Worm (Caenorhabditis elegans) whole organism, L4 larva: ENCODE data around the gene ykt-6.

ENCODE experiments used
- D1046.2 ChIP-seq: fragments of 200-800 bp; sonication (Bioruptor generic); IDR thresholded peaks from 2 replicates; pipeline ENCODE4 v1.3.6; 2022; ENCODE audit warnings: missing genetic modification characterization, missing compliant biosample characterization
- F44E2.7 ChIP-seq: fragments of 200-800 bp; sonication (Bioruptor generic); IDR thresholded peaks from 2 replicates; pipeline ENCODE4 v2.1.2; 2022; ENCODE audit warnings: missing genetic modification characterization, missing compliant biosample characterization
- R02D3.7 ChIP-seq: fragments of 150-350 bp; sonication (generic microtip); optimal IDR thresholded peaks from 3 replicates; lab custom pipeline; 2014; ENCODE audit warnings: missing biosample characterization, missing genetic modification characterization
- T20F7.1 ChIP-seq: fragments of 200-800 bp; sonication (Bioruptor generic); optimal IDR thresholded peaks from 2 replicates; lab custom pipeline; 2018; ENCODE audit warnings: mild to moderate bottlenecking, missing genetic modification characterization, missing compliant biosample characterization
- T26A8.4 ChIP-seq: fragments of 200-800 bp; sonication (Bioruptor generic); IDR thresholded peaks from 2 replicates; pipeline ENCODE4 v1.3.6; 2022; ENCODE audit warnings: missing genetic modification characterization, missing compliant biosample characterization
- Y105C5A.15 ChIP-seq: fragments of 200-800 bp; sonication (Bioruptor generic); IDR thresholded peaks from 2 replicates; pipeline ENCODE4 v1.3.6; 2022; ENCODE audit warnings: missing genetic modification characterization, missing compliant biosample characterization
- ZK546.5 ChIP-seq, 2 experiments: sonication (generic microtip); optimal IDR thresholded peaks; 2 replicates each; lab custom pipeline; 2017; ENCODE audit warnings: missing biosample characterization in 2 of 2, missing genetic modification characterization in 2 of 2
- attf-4 ChIP-seq: sonication (generic microtip); optimal IDR thresholded peaks from 3 replicates; lab custom pipeline; 2017; ENCODE audit warnings: missing biosample characterization, missing genetic modification characterization
- ceh-62 ChIP-seq: sonication (generic microtip); optimal IDR thresholded peaks from 2 replicates; lab custom pipeline; 2017; ENCODE audit warnings: missing biosample characterization, missing genetic modification characterization
- ces-1 ChIP-seq: fragments of 150-350 bp; sonication (generic microtip); optimal IDR thresholded peaks from 4 replicates; lab custom pipeline; 2014; ENCODE audit warnings: missing biosample characterization, missing genetic modification reagents, missing genetic modification characterization
- cey-2 ChIP-seq: sonication (generic microtip); optimal IDR thresholded peaks from 3 replicates; lab custom pipeline; 2017; ENCODE audit warnings: missing genetic modification characterization, mild to moderate bottlenecking, missing compliant biosample characterization, antibody characterized with exemption, borderline replicate concordance; ENCODE audit not compliant: insufficient read depth
- ctbp-1 ChIP-seq: fragments of 200-800 bp; sonication (Bioruptor generic); IDR thresholded peaks from 2 replicates; pipeline ENCODE4 v1.3.6; 2022; ENCODE audit warnings: missing genetic modification reagents, missing genetic modification characterization, missing compliant biosample characterization
- daf-12 ChIP-seq: fragments of 150-350 bp; optimal IDR thresholded peaks from 2 replicates; lab custom pipeline; 2014; ENCODE audit warnings: missing biosample characterization, missing genetic modification reagents, missing genetic modification characterization
- daf-16 ChIP-seq, 3 experiments: sonication (generic microtip); optimal IDR thresholded peaks; 2 replicates each; lab custom pipeline; 2016 to 2017; ENCODE audit warnings: missing genetic modification characterization in 3 of 3, missing genetic modification reagents in 3 of 3, mild to moderate bottlenecking in 2 of 3, missing compliant biosample characterization in 2 of 3, missing biosample characterization in 1 of 3, moderate library complexity in 1 of 3
- daf-19 ChIP-seq: fragments of 200-800 bp; sonication (Bioruptor generic); conservative IDR thresholded peaks from 2 replicates; pipeline ENCODE4 v1.3.6; 2022; ENCODE audit warnings: missing genetic modification characterization, missing compliant biosample characterization
- dmd-8 ChIP-seq: fragments of 200-800 bp; sonication (Bioruptor generic); IDR thresholded peaks from 2 replicates; pipeline ENCODE4 v1.3.6; 2022; ENCODE audit warnings: missing genetic modification characterization, missing compliant biosample characterization
- dmd-9 ChIP-seq: fragments of 200-800 bp; sonication (Bioruptor generic); IDR thresholded peaks from 2 replicates; pipeline ENCODE4 v1.3.6; 2022; ENCODE audit warnings: missing genetic modification reagents, missing genetic modification characterization, missing compliant biosample characterization
- dpl-1 ChIP-seq: fragments of 150-350 bp; optimal IDR thresholded peaks from 2 replicates; lab custom pipeline; 2014; ENCODE audit warnings: missing biosample characterization, missing genetic modification reagents, missing genetic modification characterization
- dve-1 ChIP-seq: sonication (generic microtip); optimal IDR thresholded peaks from 2 replicates; lab custom pipeline; 2017; ENCODE audit warnings: antibody characterized with exemption, mild to moderate bottlenecking, missing genetic modification characterization, missing compliant biosample characterization; ENCODE audit not compliant: insufficient read depth
- egl-27 ChIP-seq: sonication (generic microtip); optimal IDR thresholded peaks from 3 replicates; lab custom pipeline; 2017; ENCODE audit warnings: missing biosample characterization, missing genetic modification reagents, missing genetic modification characterization
- fkh-10 ChIP-seq: fragments of 150-350 bp; optimal IDR thresholded peaks from 2 replicates; lab custom pipeline; 2014; ENCODE audit warnings: missing biosample characterization, missing genetic modification reagents, missing genetic modification characterization
- fos-1 ChIP-seq: fragments of 150-350 bp; optimal IDR thresholded peaks from 2 replicates; lab custom pipeline; 2014; ENCODE audit warnings: missing biosample characterization, missing genetic modification characterization
- hlh-11 ChIP-seq: fragments of 200-800 bp; sonication (Bioruptor generic); optimal IDR thresholded peaks from 2 replicates; lab custom pipeline; 2018; ENCODE audit warnings: mild to moderate bottlenecking, missing genetic modification characterization, missing compliant biosample characterization
- hlh-30 ChIP-seq: sonication (generic microtip); optimal IDR thresholded peaks from 2 replicates; lab custom pipeline; 2017; ENCODE audit warnings: antibody characterized with exemption, mild to moderate bottlenecking, missing genetic modification characterization, missing compliant biosample characterization; ENCODE audit not compliant: insufficient read depth
- jun-1 ChIP-seq: fragments of 150-350 bp; optimal IDR thresholded peaks from 2 replicates; lab custom pipeline; 2014; ENCODE audit warnings: missing biosample characterization, missing genetic modification reagents, missing genetic modification characterization
- lin-15B ChIP-seq: fragments of 150-350 bp; sonication (generic microtip); optimal IDR thresholded peaks from 3 replicates; lab custom pipeline; 2014; ENCODE audit warnings: missing biosample characterization, missing genetic modification characterization
- madf-5 ChIP-seq, 2 experiments: fragments of 200-800 bp; sonication (Bioruptor generic); IDR thresholded peaks; 2 replicates each; pipeline ENCODE4 v1.3.6; 2022; ENCODE audit warnings: missing compliant biosample characterization in 2 of 2, missing genetic modification characterization in 2 of 2
- madf-9 ChIP-seq: fragments of 200-800 bp; sonication (Bioruptor generic); conservative IDR thresholded peaks from 2 replicates; pipeline ENCODE4 v1.3.6; 2022; ENCODE audit warnings: missing genetic modification reagents, missing genetic modification characterization, missing compliant biosample characterization
- mdt-29 ChIP-seq: fragments of 200-800 bp; sonication (Bioruptor generic); IDR thresholded peaks from 2 replicates; pipeline ENCODE4 v1.3.6; 2022; ENCODE audit warnings: missing genetic modification reagents, missing genetic modification characterization, missing compliant biosample characterization
- mxl-2 ChIP-seq: fragments of 200-800 bp; sonication (Bioruptor generic); conservative IDR thresholded peaks from 2 replicates; pipeline ENCODE4 v1.3.6; 2022; ENCODE audit warnings: missing genetic modification reagents, missing genetic modification characterization, missing compliant biosample characterization
- mxl-3 ChIP-seq: fragments of 200-800 bp; sonication (Bioruptor generic); optimal IDR thresholded peaks from 2 replicates; lab custom pipeline; 2018; ENCODE audit warnings: mild to moderate bottlenecking, missing genetic modification characterization, missing compliant biosample characterization
- nhr-25 ChIP-seq: sonication (generic microtip); optimal IDR thresholded peaks from 2 replicates; lab custom pipeline; 2017; ENCODE audit warnings: missing genetic modification characterization, mild to moderate bottlenecking, missing compliant biosample characterization, antibody characterized with exemption, moderate library complexity, borderline replicate concordance; ENCODE audit not compliant: insufficient read depth
- nhr-28 ChIP-seq: fragments of 150-350 bp; optimal IDR thresholded peaks from 2 replicates; lab custom pipeline; 2014; ENCODE audit warnings: missing biosample characterization, missing genetic modification characterization
- nhr-41 ChIP-seq: fragments of 200-800 bp; sonication (Bioruptor generic); IDR thresholded peaks from 2 replicates; pipeline ENCODE4 v1.3.6; 2022; ENCODE audit warnings: missing genetic modification reagents, missing genetic modification characterization, missing compliant biosample characterization
- nhr-6 ChIP-seq: fragments of 150-350 bp; optimal IDR thresholded peaks from 2 replicates; lab custom pipeline; 2014; ENCODE audit warnings: missing biosample characterization, missing genetic modification characterization
- nhr-76 ChIP-seq: fragments of 150-350 bp; optimal IDR thresholded peaks from 2 replicates; lab custom pipeline; 2014; ENCODE audit warnings: missing biosample characterization, missing genetic modification characterization
- pha-4 ChIP-seq, 2 experiments: fragments of 150-350 bp in 1 of 2; fragments of 200-800 bp in 1 of 2; sonication (Bioruptor generic) in 1 of 2; IDR thresholded peaks in 1 of 2; optimal IDR thresholded peaks in 1 of 2; 2 replicates each; pipeline versions ENCODE4 v1.3.6 to Lab custom; 2014 to 2022; ENCODE audit warnings: missing genetic modification characterization in 2 of 2, missing genetic modification reagents in 2 of 2, missing biosample characterization in 1 of 2, missing compliant biosample characterization in 1 of 2
- rbr-2 ChIP-seq: sonication (generic microtip); optimal IDR thresholded peaks from 2 replicates; lab custom pipeline; 2016; ENCODE audit warnings: missing genotype, missing genetic modification characterization, missing compliant biosample characterization
- saeg-2 ChIP-seq: fragments of 200-800 bp; sonication (Bioruptor generic); IDR thresholded peaks from 2 replicates; pipeline ENCODE4 v1.3.6; 2022; ENCODE audit warnings: missing genetic modification reagents, missing genetic modification characterization, missing compliant biosample characterization
- sdz-12 ChIP-seq: fragments of 200-800 bp; sonication (Bioruptor generic); optimal IDR thresholded peaks from 2 replicates; lab custom pipeline; 2018; ENCODE audit warnings: mild to moderate bottlenecking, missing genetic modification characterization, missing compliant biosample characterization
- set-16 ChIP-seq: fragments of 200-800 bp; sonication (Bioruptor generic); IDR thresholded peaks from 2 replicates; pipeline ENCODE4 v1.3.6; 2022; ENCODE audit warnings: missing genetic modification reagents, missing genetic modification characterization, missing compliant biosample characterization
- snpc-1.2 ChIP-seq: fragments of 200-800 bp; sonication (Bioruptor generic); IDR thresholded peaks from 2 replicates; pipeline ENCODE4 v1.3.6; 2022; ENCODE audit warnings: missing genetic modification reagents, missing genetic modification characterization, missing compliant biosample characterization
- spr-1 ChIP-seq: sonication (generic microtip); optimal IDR thresholded peaks from 2 replicates; lab custom pipeline; 2016; ENCODE audit warnings: mild to moderate bottlenecking, missing genetic modification characterization, missing compliant biosample characterization
- spr-3 ChIP-seq: fragments of 200-800 bp; sonication (Bioruptor generic); optimal IDR thresholded peaks from 2 replicates; lab custom pipeline; 2018; ENCODE audit warnings: mild to moderate bottlenecking, missing genetic modification characterization, missing compliant biosample characterization
- unc-130 ChIP-seq: sonication (generic microtip); optimal IDR thresholded peaks from 2 replicates; lab custom pipeline; 2016; ENCODE audit warnings: missing genetic modification reagents, missing genetic modification characterization, missing compliant biosample characterization
- vab-7 ChIP-seq: fragments of 200-800 bp; sonication (Bioruptor generic); IDR thresholded peaks from 2 replicates; pipeline ENCODE4 v1.3.6; 2022; ENCODE audit warnings: missing genetic modification reagents, missing genetic modification characterization, missing compliant biosample characterization
- zfp-2 ChIP-seq: sonication (generic microtip); optimal IDR thresholded peaks from 2 replicates; lab custom pipeline; 2016; ENCODE audit warnings: mild to moderate bottlenecking, missing genetic modification characterization, missing compliant biosample characterization
- zfp-3 ChIP-seq: fragments of 200-800 bp; sonication (Bioruptor generic); conservative IDR thresholded peaks from 2 replicates; pipeline ENCODE4 v1.3.6; 2022; ENCODE audit warnings: missing genetic modification reagents, missing genetic modification characterization, missing compliant biosample characterization
- ztf-7 ChIP-seq: fragments of 150-350 bp; optimal IDR thresholded peaks from 2 replicates; lab custom pipeline; 2014; ENCODE audit warnings: missing biosample characterization, missing genetic modification characterization

The ykt-6 gene

DNA sequence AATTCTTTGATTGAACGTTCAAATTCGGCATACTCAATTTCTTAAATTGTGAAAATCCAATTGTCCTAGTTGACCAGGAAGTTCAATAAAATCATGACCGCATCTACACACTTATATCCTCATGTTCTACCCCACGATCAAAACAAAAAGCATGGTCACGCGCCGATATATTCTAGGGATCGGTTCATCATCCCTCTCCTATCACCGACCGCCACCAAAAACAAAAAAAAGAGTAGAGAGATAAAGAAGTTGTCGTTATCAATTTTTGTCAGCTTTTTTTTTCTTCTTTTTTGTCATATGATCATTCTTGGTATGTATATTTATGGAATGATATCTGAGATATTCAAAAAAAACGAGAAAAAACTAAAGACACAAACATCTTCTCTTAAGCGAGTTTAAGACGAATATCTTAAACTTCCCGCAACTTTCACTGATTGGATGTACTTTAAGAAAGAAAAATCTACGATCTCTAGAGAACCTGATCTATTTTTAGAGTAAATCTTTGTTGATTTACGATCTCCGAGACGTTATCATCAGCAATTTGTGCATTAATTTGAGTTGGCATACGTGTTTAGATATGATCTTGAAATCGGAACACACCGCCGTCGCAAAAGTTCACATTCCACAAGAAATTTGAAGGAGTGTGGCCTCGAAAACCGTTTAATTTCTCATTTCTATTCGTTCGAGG, 17.7 kb upstream of the ykt-6 start (continued):
- TF ChIP-seq rbr-2 (no peak), T20F7.1 (no peak), spr-3 (no peak), ztf-7 (tag; lab: Kevin White, UChicago) (no peak), R02D3.7 (no peak), fkh-10 (GFP tag; lab: Kevin White, UChicago) (no peak), zfp-2 (tag; lab: Kevin White, UChicago) (no peak), unc-130 (no peak), mxl-3 (GFP tag; lab: Kevin White, UChicago) (peak; percentile 48), hlh-11 (peak; percentile 85), set-16 (no peak), cey-2 (tag; lab: Kevin White, UChicago) (peak; percentile 67), madf-5 (GFP tag; IDR thresholded peaks at IDR 0.05; lab: Robert Waterston, UW) (no peak), ces-1 (GFP tag; lab: Kevin White, UChicago) (no peak), dmd-8 (GFP tag; lab: Robert Waterston, UW) (no peak), spr-1 (tag; lab: Kevin White, UChicago) (no peak), hlh-30 (tag; lab: Kevin White, UChicago) (peak; percentile 77), nhr-6 (tag; lab: Kevin White, UChicago) (no peak), daf-19 (GFP tag; lab: Robert Waterston, UW) (no peak), egl-27 (tag; lab: Kevin White, UChicago) (no peak), ZK546.5 (tag; optimal IDR thresholded peaks at IDR 0.05; lab: Kevin White, UChicago) (no peak), pha-4 (GFP tag; IDR thresholded peaks at IDR 0.05; lab: Robert Waterston, UW) (no peak), pha-4 (tag; optimal IDR thresholded peaks at IDR 0.05; lab: Kevin White, UChicago) (no peak), nhr-28 (tag; lab: Kevin White, UChicago) (peak; percentile 80), attf-4 (no peak), Y105C5A.15 (GFP tag; lab: Robert Waterston, UW) (no peak), mxl-2 (no peak), madf-9 (no peak), dve-1 (tag; lab: Kevin White, UChicago) (peak; percentile 44), zfp-3 (GFP tag; lab: Robert Waterston, UW) (no peak), ctbp-1 (GFP tag; lab: Robert Waterston, UW) (no peak), saeg-2 (GFP tag; lab: Robert Waterston, UW) (no peak), sdz-12 (GFP tag; lab: Kevin White, UChicago) (no peak), mdt-29 (GFP tag; lab: Robert Waterston, UW) (no peak), vab-7 (no peak), nhr-76 (tag; lab: Kevin White, UChicago) (no peak), dmd-9 (GFP tag; lab: Robert Waterston, UW) (no peak), F44E2.7 (GFP tag; lab: Robert Waterston, UW) (no peak), nhr-25 (tag; lab: Kevin White, UChicago) (no peak), fos-1 (no peak), daf-16 (GFP tag; optimal IDR thresholded peaks at IDR 0.05; lab: Kevin White, UChicago) (no peak), daf-16 (tag; optimal IDR thresholded peaks at IDR 0.05; lab: Kevin White, UChicago) (no peak), T26A8.4 (GFP tag; lab: Robert Waterston, UW) (no peak), nhr-41 (GFP tag; lab: Robert Waterston, UW) (no peak), D1046.2 (GFP tag; lab: Robert Waterston, UW) (no peak), dpl-1 (peak; percentile 17), snpc-1.2 (GFP tag; lab: Robert Waterston, UW) (no peak), lin-15B (tag; lab: Kevin White, UChicago) (no peak), daf-12 (tag; lab: Kevin White, UChicago) (no peak), ceh-62 (tag; lab: Kevin White, UChicago) (no peak), jun-1 (tag; lab: Kevin White, UChicago) (no peak)
